Fruit fly (Drosophila melanogaster): Measurements from ENCODE around the gene Tsp66E.

Tsp66E gene

dm6 chr3L:8920710-8921109 is 8.4 kb downstream of the Tsp66E start (continued):
- TF ChIP-seq pnt (GFP tag; optimal IDR thresholded peaks at IDR 0.05) (peak; percentile 18), Lim3 (GFP tag; IDR thresholded peaks at IDR 0.05) (no peak), Oli (tag; optimal IDR thresholded peaks at IDR 0.05) (peak; percentile 80), bigmax (GFP tag; optimal IDR thresholded peaks at IDR 0.05) (no peak), so (GFP tag; IDR thresholded peaks at IDR 0.05) (peak; percentile 75; the same call in 1 of the 3 replicates), Nf-YB (GFP tag; optimal IDR thresholded peaks at IDR 0.05) (peak; percentile 31), CG31365 (tag; optimal IDR thresholded peaks at IDR 0.05) (peak; percentile 16), hkb (optimal IDR thresholded peaks at IDR 0.05) (no peak), hkb (GFP tag; IDR thresholded peaks at IDR 0.05) (peak; percentile 77), luna (GFP tag; optimal IDR thresholded peaks at IDR 0.05) (no peak), CG18619 (GFP tag; optimal IDR thresholded peaks at IDR 0.05) (peak; percentile 57), da (GFP tag; optimal IDR thresholded peaks at IDR 0.05) (no peak), CG7839 (tag; optimal IDR thresholded peaks at IDR 0.05) (peak; percentile 80), CG11696 (GFP tag; IDR thresholded peaks at IDR 0.05) (no peak), tap (tag; optimal IDR thresholded peaks at IDR 0.05) (peak; percentile 68), bowl (GFP tag; IDR thresholded peaks at IDR 0.05) (0 out of 2 replicates have a peak, but pooled peaks have one; percentile 50), abd-A (tag; optimal IDR thresholded peaks at IDR 0.05) (no peak), pan (optimal IDR thresholded peaks at IDR 0.05) (no peak), pan (GFP tag; optimal IDR thresholded peaks at IDR 0.05 in 1 of 2, IDR thresholded peaks at IDR 0.05 in 1 of 2) (peak in 1 of 2 experiments; percentile 75), ac (GFP tag; optimal IDR thresholded peaks at IDR 0.05) (no peak), CG9876 (GFP tag; optimal IDR thresholded peaks at IDR 0.05) (no peak), slou (GFP tag; optimal IDR thresholded peaks at IDR 0.05) (no peak), CG2712 (tag; optimal IDR thresholded peaks at IDR 0.05) (peak; percentile 75), CG5180 (GFP tag; optimal IDR thresholded peaks at IDR 0.05) (peak; percentile 58), ftz-f1 (GFP tag; optimal IDR thresholded peaks at IDR 0.05) (no peak), Asciz (GFP tag; optimal IDR thresholded peaks at IDR 0.05) (peak; percentile 59), CG14965 (GFP tag; optimal IDR thresholded peaks at IDR 0.05; ENCODE audit: borderline replicate concordance) (no peak), tup (GFP tag; optimal IDR thresholded peaks at IDR 0.05) (no peak), HmgZ (tag; optimal IDR thresholded peaks at IDR 0.05) (peak; percentile 2), GATAe (GFP tag; conservative IDR thresholded peaks at IDR 0.05) (no peak; the same call in 1 of the 2 replicates), Gsc (GFP tag; IDR thresholded peaks at IDR 0.05) (no peak), CG13296 (GFP tag; optimal IDR thresholded peaks at IDR 0.05) (peak; percentile 57), CG8388 (GFP tag; optimal IDR thresholded peaks at IDR 0.05) (peak; percentile 59), CG5953 (GFP tag; IDR thresholded peaks at IDR 0.05) (0 out of 2 replicates have a peak, but pooled peaks have one; percentile 26), pita (GFP tag; optimal IDR thresholded peaks at IDR 0.05) (no peak), H2.0 (GFP tag; IDR thresholded peaks at IDR 0.05) (peak; percentile 44), hbn (GFP tag; IDR thresholded peaks at IDR 0.05; ENCODE audit: partially characterized antibody) (no peak), psq (GFP tag; optimal IDR thresholded peaks at IDR 0.05) (no peak), Med (GFP tag) (peak; percentile 95), CG32772 (GFP tag; IDR thresholded peaks at IDR 0.05) (peak; percentile 57), sna (GFP tag; IDR thresholded peaks at IDR 0.05; ENCODE audit: partially characterized antibody) (no peak), maf-S (GFP tag; optimal IDR thresholded peaks at IDR 0.05) (peak; percentile 0), MBD-R2 (GFP tag; IDR thresholded peaks at IDR 0.05) (peak; percentile 36; the same call in 1 of the 2 replicates), Deaf1 (tag; optimal IDR thresholded peaks at IDR 0.05) (peak; percentile 18), jing (GFP tag; optimal IDR thresholded peaks at IDR 0.05) (peak; percentile 51), Ravus (GFP tag; IDR thresholded peaks at IDR 0.05) (peak; percentile 51; the same call in 1 of the 2 replicates), eyg (GFP tag; optimal IDR thresholded peaks at IDR 0.05) (no peak), Hsf (GFP tag; optimal IDR thresholded peaks at IDR 0.05) (peak; percentile 51), CkIIα-i1 (GFP tag; IDR thresholded peaks at IDR 0.05) (no peak), CG3281 (GFP tag; optimal IDR thresholded peaks at IDR 0.05) (peak; percentile 66), HHEX (GFP tag; optimal IDR thresholded peaks at IDR 0.05) (peak; percentile 71), Bdp1 (GFP tag; optimal IDR thresholded peaks at IDR 0.05) (peak; percentile 30)
